Fruit fly (Drosophila melanogaster) Kc167 (cell line): ENCODE results near the gene Obp19d.

Experiments used
- Sin3A ChIP-seq: fragments of >200 bp; optimal IDR thresholded peaks from 2 replicates; lab custom pipeline; 2018; ENCODE audit warnings: missing external identifiers
- ttk ChIP-seq: sonication (Bioruptor generic); optimal IDR thresholded peaks from 2 replicates; lab custom pipeline; 2017; ENCODE audit warnings: missing external identifiers

DNA sequence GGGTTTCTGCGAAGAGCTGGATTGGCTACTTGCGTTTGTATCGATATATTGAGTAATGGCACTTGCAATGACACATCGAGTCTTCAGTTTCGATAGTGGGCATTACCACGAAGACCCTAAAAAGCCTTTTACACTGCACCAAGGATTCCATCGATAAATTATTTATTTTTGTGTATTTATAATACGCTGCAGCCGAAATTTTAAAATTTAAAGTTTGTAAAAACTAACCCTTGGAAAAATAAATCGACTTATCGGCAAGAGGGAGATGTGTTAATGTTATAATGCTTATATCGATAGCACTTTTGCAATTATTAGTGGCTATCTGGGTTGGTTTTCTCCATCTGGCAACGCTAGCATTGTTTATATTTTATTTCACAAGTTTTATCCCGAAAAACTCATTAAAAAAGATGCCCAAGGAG lies 4.3 kb downstream of the Obp19d start, which contains the start of the genes Pp4-19C and cactin:
- TF ChIP-seq ttk (lab: Kevin White, UChicago) (no peak), Sin3A (lab: Kevin White, UChicago) (no peak)
